Worm (Caenorhabditis elegans) whole organism, young adult: ENCODE data around the gene ZK287.7.

Experiments used
- hmg-20 ChIP-seq: fragments of 200-800 bp; sonication (Bioruptor generic); IDR thresholded peaks from 2 replicates; pipeline ENCODE4 v1.3.6; 2022; ENCODE audit warnings: missing genetic modification reagents, missing genetic modification characterization, missing compliant biosample characterization
- mcd-1 ChIP-seq: fragments of 200-800 bp; sonication (Bioruptor generic); IDR thresholded peaks from 2 replicates; pipeline ENCODE4 v1.3.6; 2022; ENCODE audit warnings: missing genetic modification reagents, missing genetic modification characterization, missing compliant biosample characterization

DNA sequence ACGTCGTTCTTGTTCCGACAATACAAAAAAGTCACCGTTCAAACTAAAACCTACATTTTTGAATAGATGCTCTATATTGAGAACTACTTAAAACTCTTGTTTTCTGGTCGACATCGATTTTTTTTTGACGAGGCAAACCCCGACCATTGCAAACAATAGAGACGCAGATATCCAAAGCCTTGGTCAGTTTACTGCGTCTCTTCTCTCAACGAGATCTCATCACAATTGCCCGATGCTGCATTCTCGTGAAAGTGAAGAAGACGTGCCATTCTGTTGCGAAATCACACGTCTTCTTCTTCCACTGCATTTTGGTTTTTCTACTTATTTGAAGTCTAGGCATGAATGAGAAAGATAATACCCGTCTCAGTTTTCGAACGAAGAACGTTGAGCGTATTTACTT is 11.5 kb downstream of the ZK287.7 start:
- TF ChIP-seq mcd-1 (no peak), hmg-20 (GFP tag; lab: Robert Waterston, UW) (no peak)
